Fruit fly (Drosophila melanogaster): Measurements from ENCODE around the gene CG32305.

The CG32305 gene

dm6 chr3L:2248335-2248734 lies at the start of gene CG32305:
Gene CG32305, plus strand, starts transcription at chr3L:2248635.
- no peak for TF ChIP-seq tj (GFP tag; optimal IDR thresholded peaks at IDR 0.05)
- TF ChIP-seq CG7045 (GFP tag; optimal IDR thresholded peaks at IDR 0.05), result no peak
- no peak for TF ChIP-seq CG11617 (GFP tag; optimal IDR thresholded peaks at IDR 0.05)
- no peak for TF ChIP-seq CG1620 (GFP tag; optimal IDR thresholded peaks at IDR 0.05)
- TF ChIP-seq Crg-1 (GFP tag; optimal IDR thresholded peaks at IDR 0.05), result no peak
- TF ChIP-seq Mnt (GFP tag; optimal IDR thresholded peaks at IDR 0.05), result no peak
- no peak for TF ChIP-seq CG14711 (tag; optimal IDR thresholded peaks at IDR 0.05)
- TF ChIP-seq Clk (GFP tag; optimal IDR thresholded peaks at IDR 0.05), result no peak
- no peak for TF ChIP-seq CG7101 (tag; optimal IDR thresholded peaks at IDR 0.05)
- TF ChIP-seq cic (GFP tag; optimal IDR thresholded peaks at IDR 0.05), result no peak
- TF ChIP-seq CG33017 (tag; optimal IDR thresholded peaks at IDR 0.05), result no peak
- no peak for TF ChIP-seq Hr96 (GFP tag; optimal IDR thresholded peaks at IDR 0.05)
- no peak for TF ChIP-seq toe (GFP tag; optimal IDR thresholded peaks at IDR 0.05)
- TF ChIP-seq cnc (optimal IDR thresholded peaks at IDR 0.05), result no peak

- TF ChIP-seq bab1 (GFP tag; optimal IDR thresholded peaks at IDR 0.05) (no peak), pad (GFP tag; optimal IDR thresholded peaks at IDR 0.05) (no peak), CG1620 (GFP tag; optimal IDR thresholded peaks at IDR 0.05) (no peak), tj (GFP tag; optimal IDR thresholded peaks at IDR 0.05) (no peak), ovo (GFP tag; optimal IDR thresholded peaks at IDR 0.05) (no peak), cic (GFP tag; optimal IDR thresholded peaks at IDR 0.05) (no peak), kay (GFP tag; ENCODE audit: borderline replicate concordance) (no peak), Mnt (GFP tag; optimal IDR thresholded peaks at IDR 0.05) (no peak), Hr96 (GFP tag; optimal IDR thresholded peaks at IDR 0.05) (no peak), CG33017 (tag; optimal IDR thresholded peaks at IDR 0.05) (no peak), CG14711 (tag; optimal IDR thresholded peaks at IDR 0.05) (no peak), cnc (optimal IDR thresholded peaks at IDR 0.05) (no peak), CG11617 (GFP tag; optimal IDR thresholded peaks at IDR 0.05) (no peak), CG7045 (GFP tag; optimal IDR thresholded peaks at IDR 0.05) (no peak), CG12768 (GFP tag; optimal IDR thresholded peaks at IDR 0.05) (no peak), toe (GFP tag; optimal IDR thresholded peaks at IDR 0.05) (no peak), CG5204 (GFP tag; optimal IDR thresholded peaks at IDR 0.05) (no peak), CG7101 (tag; optimal IDR thresholded peaks at IDR 0.05) (no peak), Clk (GFP tag; optimal IDR thresholded peaks at IDR 0.05) (no peak), Crg-1 (GFP tag; optimal IDR thresholded peaks at IDR 0.05) (no peak)
These were observed 36.0 kb upstream of the CG32305 start, which contains the start of gene CG15878 for dm6 chr3L:2212403-2212802. Gene CG15878, minus strand, starts transcription at chr3L:2212503.

- TF ChIP-seq tj (GFP tag; optimal IDR thresholded peaks at IDR 0.05), result no peak
- peak; percentile 97 for TF ChIP-seq pad (GFP tag; optimal IDR thresholded peaks at IDR 0.05)
These were observed 19.9 kb upstream of the CG32305 start for dm6 chr3L:2228367-2229171.

- TF ChIP-seq toe (GFP tag; optimal IDR thresholded peaks at IDR 0.05) (no peak), CG12768 (GFP tag; optimal IDR thresholded peaks at IDR 0.05) (no peak), Crg-1 (GFP tag; optimal IDR thresholded peaks at IDR 0.05) (no peak), Mnt (GFP tag; optimal IDR thresholded peaks at IDR 0.05) (no peak), pad (GFP tag; optimal IDR thresholded peaks at IDR 0.05) (no peak), bab1 (GFP tag; optimal IDR thresholded peaks at IDR 0.05) (no peak), kay (GFP tag; ENCODE audit: borderline replicate concordance) (no peak), Clk (GFP tag; optimal IDR thresholded peaks at IDR 0.05) (no peak), CG5204 (GFP tag; optimal IDR thresholded peaks at IDR 0.05) (no peak), cic (GFP tag; optimal IDR thresholded peaks at IDR 0.05) (no peak), CG7101 (tag; optimal IDR thresholded peaks at IDR 0.05) (no peak), cnc (optimal IDR thresholded peaks at IDR 0.05) (no peak), CG33017 (tag; optimal IDR thresholded peaks at IDR 0.05) (no peak), CG7045 (GFP tag; optimal IDR thresholded peaks at IDR 0.05) (no peak), tj (GFP tag; optimal IDR thresholded peaks at IDR 0.05) (no peak), Hr96 (GFP tag; optimal IDR thresholded peaks at IDR 0.05) (no peak), ovo (GFP tag; optimal IDR thresholded peaks at IDR 0.05) (no peak), CG1620 (GFP tag; optimal IDR thresholded peaks at IDR 0.05) (no peak)
These were observed 19.2 kb upstream of the CG32305 start, which contains the start of gene Oseg2 for dm6 chr3L:2229172-2229696. Gene Oseg2, plus strand, starts transcription at chr3L:2229646.

- TF ChIP-seq toe (GFP tag; optimal IDR thresholded peaks at IDR 0.05), result no peak
- TF ChIP-seq bab1 (GFP tag; optimal IDR thresholded peaks at IDR 0.05), result peak; percentile 35
- TF ChIP-seq Hr96 (GFP tag; optimal IDR thresholded peaks at IDR 0.05), result no peak
- no peak for TF ChIP-seq ovo (GFP tag; optimal IDR thresholded peaks at IDR 0.05)
These were observed 11.4 kb upstream of the CG32305 start, which contains the start of gene CG9018 for dm6 chr3L:2237034-2237433. Gene CG9018, minus strand, starts transcription at chr3L:2237076.

- TF ChIP-seq cic (GFP tag; optimal IDR thresholded peaks at IDR 0.05), result peak; percentile 33
- no peak for TF ChIP-seq CG12768 (GFP tag; optimal IDR thresholded peaks at IDR 0.05)
- no peak for TF ChIP-seq Hr96 (GFP tag; optimal IDR thresholded peaks at IDR 0.05)
- no peak for TF ChIP-seq Mnt (GFP tag; optimal IDR thresholded peaks at IDR 0.05)
These were observed 10.7 kb upstream of the CG32305 start, which contains the start of gene ACXD for dm6 chr3L:2237543-2238233. Gene ACXD, plus strand, starts transcription at chr3L:2237608.
